Fruit fly (Drosophila melanogaster) whole organism, embryonic: ENCODE results near the gene CG5440.

Experiments used
- Atf3 ChIP-seq: fragments of 200-800 bp; sonication (Bioruptor generic); optimal IDR thresholded peaks from 3 replicates; lab custom pipeline; 2016; ENCODE audit warnings: missing biosample characterization, missing genetic modification characterization
- Bteb2 ChIP-seq: fragments of 200-800 bp; sonication (Bioruptor generic); optimal IDR thresholded peaks from 2 replicates; lab custom pipeline; 2016; ENCODE audit warnings: missing biosample characterization, missing genetic modification characterization
- CG10147 ChIP-seq: fragments of 200-800 bp; sonication (Bioruptor generic); optimal IDR thresholded peaks from 2 replicates; lab custom pipeline; 2019; ENCODE audit warnings: missing biosample characterization, mild to moderate bottlenecking, missing genetic modification characterization, moderate library complexity
- CG10366 ChIP-seq: fragments of 200-800 bp; sonication (Bioruptor generic); IDR thresholded peaks from 2 replicates; pipeline ENCODE4 v1.3.6; 2022; ENCODE audit warnings: missing biosample characterization, missing genetic modification characterization
- CG11398 ChIP-seq: fragments of 200-800 bp; sonication (Bioruptor generic); optimal IDR thresholded peaks from 2 replicates; lab custom pipeline; 2016; ENCODE audit warnings: missing biosample characterization, missing genetic modification characterization
- CG11456 ChIP-seq: fragments of 200-800 bp; sonication (Bioruptor generic); IDR thresholded peaks from 3 replicates; pipeline ENCODE4 v1.3.6; 2022; ENCODE audit warnings: missing biosample characterization, missing genetic modification characterization
- CG11560 ChIP-seq: fragments of 200-800 bp; sonication (Bioruptor generic); IDR thresholded peaks from 3 replicates; pipeline ENCODE4 v1.3.6; 2022; ENCODE audit warnings: missing biosample characterization, missing genetic modification characterization
- CG12104 ChIP-seq: fragments of 200-800 bp; sonication (Bioruptor generic); optimal IDR thresholded peaks from 3 replicates; lab custom pipeline; 2016; ENCODE audit warnings: missing biosample characterization, missing genetic modification characterization
- CG12236 ChIP-seq: fragments of 200-800 bp; sonication (Bioruptor generic); optimal IDR thresholded peaks from 2 replicates; lab custom pipeline; 2016; ENCODE audit warnings: missing biosample characterization, missing genetic modification characterization
- CG1529 ChIP-seq: fragments of 200-800 bp; sonication (Bioruptor generic); optimal IDR thresholded peaks from 3 replicates; lab custom pipeline; 2018; ENCODE audit warnings: missing biosample characterization, missing genetic modification characterization
- CG17568 ChIP-seq: fragments of 200-800 bp; sonication (Bioruptor generic); optimal IDR thresholded peaks from 2 replicates; lab custom pipeline; 2018; ENCODE audit warnings: missing biosample characterization, mild to moderate bottlenecking, missing genetic modification characterization, moderate library complexity
- CG2116 ChIP-seq: fragments of 200-800 bp; sonication (Bioruptor generic); optimal IDR thresholded peaks from 3 replicates; lab custom pipeline; 2018; ENCODE audit warnings: missing biosample characterization, mild to moderate bottlenecking, missing genetic modification characterization
- CG2875 ChIP-seq: fragments of 200-800 bp; sonication (Bioruptor generic); optimal IDR thresholded peaks from 2 replicates; lab custom pipeline; 2017; ENCODE audit warnings: missing biosample characterization, mild to moderate bottlenecking, missing genetic modification characterization, missing genetic modification reagents
- CG31388 ChIP-seq: fragments of 200-800 bp; sonication (Bioruptor generic); optimal IDR thresholded peaks from 2 replicates; lab custom pipeline; 2016; ENCODE audit warnings: missing biosample characterization, missing genetic modification characterization
- CG33557 ChIP-seq: fragments of 200-800 bp; sonication (Bioruptor generic); optimal IDR thresholded peaks from 2 replicates; lab custom pipeline; 2019; ENCODE audit warnings: missing biosample characterization, mild to moderate bottlenecking, missing genetic modification characterization, moderate library complexity
- CG3726 ChIP-seq: fragments of 200-800 bp; sonication (Bioruptor generic); IDR thresholded peaks from 3 replicates; pipeline ENCODE4, ENCODE4 v1.3.6; 2022; ENCODE audit warnings: missing biosample characterization, missing genetic modification characterization
- CG3995 ChIP-seq: fragments of 200-800 bp; sonication (Bioruptor generic); optimal IDR thresholded peaks from 3 replicates; lab custom pipeline; 2016; ENCODE audit warnings: missing biosample characterization, missing genetic modification characterization
- CG4730 ChIP-seq: fragments of 200-800 bp; sonication (Bioruptor generic); IDR thresholded peaks from 2 replicates; pipeline ENCODE4 v1.3.6; 2022; ENCODE audit warnings: missing biosample characterization, missing genetic modification characterization
- CG6689 ChIP-seq: fragments of 200-800 bp; sonication (Bioruptor generic); IDR thresholded peaks from 2 replicates; pipeline ENCODE4 v1.3.6; 2022; ENCODE audit warnings: missing biosample characterization, missing genetic modification characterization
- CG7745 ChIP-seq: fragments of 200-800 bp; sonication (Bioruptor generic); optimal IDR thresholded peaks from 2 replicates; lab custom pipeline; 2018; ENCODE audit warnings: missing biosample characterization, mild to moderate bottlenecking, missing genetic modification characterization, moderate library complexity
- CrebB ChIP-seq: fragments of 200-800 bp; sonication (Bioruptor generic); optimal IDR thresholded peaks from 3 replicates; lab custom pipeline; 2018; ENCODE audit warnings: missing biosample characterization, mild to moderate bottlenecking, missing genetic modification characterization
- Dll ChIP-seq: fragments of 200-800 bp; sonication (Bioruptor generic); IDR thresholded peaks from 4 replicates; pipeline ENCODE4 v1.3.6; 2022; ENCODE audit warnings: missing biosample characterization, missing genetic modification characterization; ENCODE audit not compliant: partially characterized antibody
- Doc2 ChIP-seq: fragments of 200-800 bp; sonication (Bioruptor generic); IDR thresholded peaks from 2 replicates; pipeline ENCODE4 v1.3.6; 2022; ENCODE audit warnings: missing biosample characterization, missing genetic modification characterization
- Fer2 ChIP-seq: fragments of 200-800 bp; sonication (Bioruptor generic); optimal IDR thresholded peaks from 2 replicates; lab custom pipeline; 2018; ENCODE audit warnings: missing biosample characterization, mild to moderate bottlenecking, missing genetic modification characterization, moderate library complexity
- H2.0 ChIP-seq: fragments of 200-800 bp; sonication (Bioruptor generic); IDR thresholded peaks from 2 replicates; pipeline ENCODE4 v1.3.6; 2022; ENCODE audit warnings: missing biosample characterization, missing genetic modification characterization
- HLH3B ChIP-seq: fragments of 200-800 bp; sonication (Bioruptor generic); IDR thresholded peaks from 2 replicates; pipeline ENCODE4 v1.3.6; 2022; ENCODE audit warnings: missing biosample characterization, missing genetic modification characterization
- HLHmδ ChIP-seq: fragments of 200-800 bp; sonication (Bioruptor generic); optimal IDR thresholded peaks from 2 replicates; lab custom pipeline; 2018; ENCODE audit warnings: missing biosample characterization, mild to moderate bottlenecking, missing genetic modification characterization, moderate library complexity
- Hr51 ChIP-seq, 2 experiments: fragments of 200-800 bp; sonication (Bioruptor generic); optimal IDR thresholded peaks; 2 replicates in 1 of 2; 3 replicates in 1 of 2; lab custom pipeline; 2016 to 2018; ENCODE audit warnings: missing biosample characterization in 2 of 2, missing genetic modification characterization in 2 of 2, mild to moderate bottlenecking in 1 of 2, moderate library complexity in 1 of 2
- Kr ChIP-seq: fragments of 200-800 bp; sonication (Bioruptor generic); optimal IDR thresholded peaks from 2 replicates; lab custom pipeline; 2017; ENCODE audit warnings: missing biosample characterization, mild to moderate bottlenecking, missing genetic modification characterization
- Optix ChIP-seq: fragments of 200-800 bp; sonication (Bioruptor generic); IDR thresholded peaks from 3 replicates; pipeline ENCODE4 v1.3.6; 2022; ENCODE audit warnings: missing biosample characterization, missing genetic modification characterization
- Poxn ChIP-seq: fragments of 200-800 bp; sonication (Bioruptor generic); IDR thresholded peaks from 2 replicates; pipeline ENCODE4 v1.3.6; 2022; ENCODE audit warnings: missing biosample characterization, missing genetic modification characterization
- Rfx ChIP-seq: fragments of 200-800 bp; sonication (Bioruptor generic); IDR thresholded peaks from 2 replicates; pipeline ENCODE4 v1.3.6; 2022; ENCODE audit warnings: missing biosample characterization, missing genetic modification characterization
- Side ChIP-seq: fragments of 200-800 bp; sonication (Bioruptor generic); optimal IDR thresholded peaks from 2 replicates; lab custom pipeline; 2016; ENCODE audit warnings: missing biosample characterization, missing genetic modification characterization
- Usf ChIP-seq: fragments of 200-800 bp; sonication (Bioruptor generic); optimal IDR thresholded peaks from 2 replicates; lab custom pipeline; 2017; ENCODE audit warnings: missing genotype, missing biosample characterization, missing genetic modification characterization
- ab ChIP-seq: fragments of 200-800 bp; sonication (Bioruptor generic); optimal IDR thresholded peaks from 2 replicates; lab custom pipeline; 2016; ENCODE audit warnings: missing biosample characterization, missing genetic modification characterization
- abd-A ChIP-seq: fragments of 200-800 bp; sonication (Bioruptor generic); optimal IDR thresholded peaks from 3 replicates; lab custom pipeline; 2019; ENCODE audit warnings: missing biosample characterization, mild to moderate bottlenecking, missing genetic modification characterization, moderate library complexity
- amos ChIP-seq: fragments of 200-800 bp; sonication (Bioruptor generic); IDR thresholded peaks from 2 replicates; pipeline ENCODE4 v1.3.6; 2022; ENCODE audit warnings: missing biosample characterization, missing genetic modification characterization; ENCODE audit not compliant: partially characterized antibody
- crol ChIP-seq: fragments of 200-800 bp; sonication (Bioruptor generic); IDR thresholded peaks from 2 replicates; pipeline ENCODE4 v1.3.6; 2022; ENCODE audit warnings: missing biosample characterization, missing genetic modification characterization
- cwo ChIP-seq: fragments of 200-800 bp; sonication (Bioruptor generic); optimal IDR thresholded peaks from 3 replicates; lab custom pipeline; 2017; ENCODE audit warnings: missing biosample characterization, missing genetic modification characterization, mild to moderate bottlenecking, moderate library complexity, missing genetic modification reagents
- eve ChIP-seq, 2 experiments: fragments of >200 bp; optimal IDR thresholded peaks; 2 replicates each; lab custom pipeline; 2017; ENCODE audit warnings: missing biosample characterization in 2 of 2, missing genetic modification characterization in 2 of 2
- eyg ChIP-seq: fragments of 200-800 bp; sonication (Bioruptor generic); optimal IDR thresholded peaks from 3 replicates; lab custom pipeline; 2016; ENCODE audit warnings: missing biosample characterization, missing genetic modification characterization
- gem ChIP-seq: fragments of 200-800 bp; sonication (Bioruptor generic); optimal IDR thresholded peaks from 2 replicates; lab custom pipeline; 2019; ENCODE audit warnings: missing biosample characterization, mild to moderate bottlenecking, missing genetic modification characterization, moderate library complexity
- hbn ChIP-seq: fragments of 200-800 bp; sonication (Bioruptor generic); IDR thresholded peaks from 2 replicates; pipeline ENCODE4 v1.3.6; 2022; ENCODE audit warnings: missing biosample characterization, missing genetic modification characterization; ENCODE audit not compliant: partially characterized antibody
- kah ChIP-seq: fragments of 200-800 bp; sonication (Bioruptor generic); optimal IDR thresholded peaks from 2 replicates; lab custom pipeline; 2018; ENCODE audit warnings: missing biosample characterization, mild to moderate bottlenecking, missing genetic modification characterization
- nau ChIP-seq: fragments of 200-800 bp; sonication (Bioruptor generic); optimal IDR thresholded peaks from 3 replicates; lab custom pipeline; 2017; ENCODE audit warnings: missing biosample characterization, mild to moderate bottlenecking, missing genetic modification characterization, missing genetic modification reagents
- p53 ChIP-seq: fragments of 200-800 bp; sonication (Bioruptor generic); optimal IDR thresholded peaks from 2 replicates; lab custom pipeline; 2016; ENCODE audit warnings: missing biosample characterization, missing genetic modification characterization
- pum ChIP-seq: fragments of 200-800 bp; sonication (Bioruptor generic); optimal IDR thresholded peaks from 2 replicates; lab custom pipeline; 2016; ENCODE audit warnings: missing biosample characterization, missing genetic modification characterization
- pzg ChIP-seq: fragments of 200-800 bp; sonication (Bioruptor generic); optimal IDR thresholded peaks from 3 replicates; lab custom pipeline; 2018; ENCODE audit warnings: missing biosample characterization, mild to moderate bottlenecking, missing genetic modification characterization, moderate library complexity
- sens ChIP-seq: fragments of 200-800 bp; sonication (Bioruptor generic); peaks from one replicate; lab custom pipeline; 2016; ENCODE audit warnings: missing biosample characterization, missing genetic modification characterization
- sim ChIP-seq: fragments of 200-800 bp; sonication (Bioruptor generic); IDR thresholded peaks from 2 replicates; pipeline ENCODE4 v1.3.6; 2022; ENCODE audit warnings: missing biosample characterization, missing genetic modification characterization
- slp2 ChIP-seq: fragments of 200-800 bp; sonication (Bioruptor generic); optimal IDR thresholded peaks from 2 replicates; lab custom pipeline; 2016; ENCODE audit warnings: missing biosample characterization, missing genetic modification characterization
- zfh1 ChIP-seq: fragments of 200-800 bp; sonication (Bioruptor generic); IDR thresholded peaks from 3 replicates; pipeline ENCODE4 v1.3.6; 2022; ENCODE audit warnings: missing biosample characterization, missing genetic modification characterization

CG5440 gene

dm6 chr2L:1316422-1316821, 17.5 kb upstream of the CG5440 start (continued):
- TF ChIP-seq CrebB (tag; lab: Kevin White, UChicago) (no peak), CG12236 (GFP tag; lab: Kevin White, UChicago) (no peak), pzg (no peak), CG12104 (GFP tag; lab: Kevin White, UChicago) (no peak), CG2875 (GFP tag; lab: Kevin White, UChicago) (no peak), pum (no peak), Kr (GFP tag; lab: Kevin White, UChicago) (no peak), ab (GFP tag; lab: Kevin White, UChicago) (no peak), sim (GFP tag; lab: Robert Waterston, UW) (no peak), Rfx (GFP tag; lab: Robert Waterston, UW) (peak; percentile 48), CG17568 (GFP tag; lab: Kevin White, UChicago) (no peak), Hr51 (GFP tag; optimal IDR thresholded peaks at IDR 0.05; lab: Kevin White, UChicago) (peak in 1 of 2 experiments; percentile 54), CG6689 (GFP tag; lab: Robert Waterston, UW) (peak; percentile 46; the same call in 1 of the 2 replicates), Doc2 (no peak), CG2116 (GFP tag; lab: Kevin White, UChicago) (no peak), Usf (GFP tag; lab: Kevin White, UChicago) (no peak), CG3995 (GFP tag; lab: Kevin White, UChicago) (no peak), H2.0 (GFP tag; lab: Robert Waterston, UW) (no peak), Optix (GFP tag; lab: Robert Waterston, UW) (peak; percentile 55; the same call in 2 of the 3 replicates), CG33557 (GFP tag; lab: Kevin White, UChicago) (no peak), sens (GFP tag; lab: Kevin White, UChicago) (no peak), eve (GFP tag; optimal IDR thresholded peaks at IDR 0.05; lab: Kevin White, UChicago) (peak in 1 of 2 experiments; percentile 56), eyg (GFP tag; lab: Kevin White, UChicago) (no peak), CG7745 (tag; lab: Kevin White, UChicago) (no peak), Dll (GFP tag; lab: Robert Waterston, UW) (no peak), HLHmδ (GFP tag; lab: Kevin White, UChicago) (no peak), CG31388 (GFP tag; lab: Kevin White, UChicago) (no peak), Bteb2 (GFP tag; lab: Kevin White, UChicago) (no peak), Side (no peak), slp2 (GFP tag; lab: Kevin White, UChicago) (no peak), CG1529 (GFP tag; lab: Kevin White, UChicago) (no peak), hbn (no peak), kah (no peak), CG11560 (tag; lab: Robert Waterston, UW) (no peak), Poxn (GFP tag; lab: Robert Waterston, UW) (no peak), CG3726 (no peak), p53 (GFP tag; lab: Kevin White, UChicago) (no peak), amos (GFP tag; lab: Robert Waterston, UW) (no peak), abd-A (tag; lab: Kevin White, UChicago) (peak; percentile 23), CG11398 (GFP tag; lab: Kevin White, UChicago) (no peak), zfh1 (GFP tag; lab: Robert Waterston, UW) (peak; percentile 57; the same call in 2 of the 3 replicates), CG10147 (no peak), crol (peak; percentile 9; the same call in 1 of the 2 replicates), nau (GFP tag; lab: Kevin White, UChicago) (no peak), Fer2 (tag; lab: Kevin White, UChicago) (no peak), HLH3B (GFP tag; lab: Robert Waterston, UW) (peak; percentile 49), CG4730 (GFP tag; lab: Robert Waterston, UW) (no peak), gem (tag; lab: Kevin White, UChicago) (peak; percentile 54), cwo (peak; percentile 10), CG11456 (GFP tag; lab: Robert Waterston, UW) (no peak), Atf3 (GFP tag; lab: Kevin White, UChicago) (no peak), CG10366 (GFP tag; lab: Robert Waterston, UW) (peak; percentile 39; the same call in 1 of the 2 replicates)
